Fruit fly (Drosophila melanogaster) whole organism, adult: ENCODE measurements around the gene CG10383.

Experiments
- CG11617 ChIP-seq: fragments of 200-800 bp; sonication (Bioruptor generic); optimal IDR thresholded peaks from 2 replicates; lab custom pipeline; 2017; ENCODE audit warnings: mild to moderate bottlenecking, missing biosample characterization, missing genetic modification reagents, missing genetic modification characterization
- CG12768 ChIP-seq: fragments of 200-800 bp; sonication (Bioruptor generic); optimal IDR thresholded peaks from 2 replicates; lab custom pipeline; 2017; ENCODE audit warnings: missing biosample characterization, missing genetic modification characterization, mild to moderate bottlenecking, moderate library complexity, missing genetic modification reagents
- CG14711 ChIP-seq: fragments of 200-800 bp; sonication (Bioruptor generic); optimal IDR thresholded peaks from 2 replicates; lab custom pipeline; 2018; ENCODE audit warnings: missing biosample characterization, mild to moderate bottlenecking, missing genetic modification characterization, moderate library complexity
- CG1620 ChIP-seq: fragments of 200-800 bp; sonication (Bioruptor generic); optimal IDR thresholded peaks from 2 replicates; lab custom pipeline; 2016; ENCODE audit warnings: missing biosample characterization, missing genetic modification characterization
- CG33017 ChIP-seq: fragments of 200-800 bp; sonication (Bioruptor generic); optimal IDR thresholded peaks from 2 replicates; lab custom pipeline; 2018; ENCODE audit warnings: missing biosample characterization, mild to moderate bottlenecking, missing genetic modification characterization, moderate library complexity
- CG5204 ChIP-seq: fragments of 200-800 bp; sonication (Bioruptor generic); optimal IDR thresholded peaks from 2 replicates; lab custom pipeline; 2016; ENCODE audit warnings: missing biosample characterization, missing genetic modification characterization
- CG7045 ChIP-seq: fragments of 200-800 bp; sonication (Bioruptor generic); optimal IDR thresholded peaks from 2 replicates; lab custom pipeline; 2017; ENCODE audit warnings: missing biosample characterization, mild to moderate bottlenecking, missing genetic modification characterization
- CG7101 ChIP-seq: fragments of 200-800 bp; sonication (Bioruptor generic); optimal IDR thresholded peaks from 2 replicates; lab custom pipeline; 2018; ENCODE audit warnings: missing biosample characterization, mild to moderate bottlenecking, missing genetic modification characterization, moderate library complexity
- Clk ChIP-seq: fragments of 200-800 bp; sonication (Bioruptor generic); optimal IDR thresholded peaks from 2 replicates; lab custom pipeline; 2017; ENCODE audit warnings: missing biosample characterization, missing genetic modification characterization
- Crg-1 ChIP-seq: fragments of 200-800 bp; sonication (Bioruptor generic); optimal IDR thresholded peaks from 2 replicates; lab custom pipeline; 2016; ENCODE audit warnings: missing biosample characterization, missing genetic modification characterization
- Hr96 ChIP-seq: fragments of 200-800 bp; sonication (Bioruptor generic); optimal IDR thresholded peaks from 2 replicates; lab custom pipeline; 2016; ENCODE audit warnings: missing biosample characterization, missing genetic modification characterization
- Mnt ChIP-seq: fragments of 200-800 bp; sonication (Bioruptor generic); optimal IDR thresholded peaks from 2 replicates; lab custom pipeline; 2016; ENCODE audit warnings: missing biosample characterization, mild to moderate bottlenecking, missing genetic modification characterization
- bab1 ChIP-seq: fragments of 200-800 bp; sonication (Bioruptor generic); optimal IDR thresholded peaks from 3 replicates; lab custom pipeline; 2019; ENCODE audit warnings: missing biosample characterization, mild to moderate bottlenecking, missing genetic modification characterization, moderate library complexity
- cic ChIP-seq: fragments of 200-800 bp; sonication (Bioruptor generic); optimal IDR thresholded peaks from 2 replicates; lab custom pipeline; 2017; ENCODE audit warnings: missing biosample characterization, mild to moderate bottlenecking, missing genetic modification characterization, moderate library complexity
- cnc ChIP-seq, 2 experiments: fragments of >200 bp; optimal IDR thresholded peaks; 2 replicates each; lab custom pipeline; 2017
- kay ChIP-seq: fragments of 200-800 bp; sonication (Bioruptor generic); peaks from one replicate; lab custom pipeline; 2016; ENCODE audit warnings: missing biosample characterization, missing genetic modification characterization, borderline replicate concordance
- ovo ChIP-seq: fragments of 200-800 bp; sonication (Bioruptor generic); optimal IDR thresholded peaks from 2 replicates; lab custom pipeline; 2016; ENCODE audit warnings: missing biosample characterization, missing genetic modification characterization
- pad ChIP-seq: fragments of 200-800 bp; sonication (Bioruptor generic); optimal IDR thresholded peaks from 3 replicates; lab custom pipeline; 2017; ENCODE audit warnings: missing biosample characterization, missing genetic modification characterization, mild to moderate bottlenecking, moderate library complexity, missing genetic modification reagents
- tj ChIP-seq: fragments of 200-800 bp; sonication (Bioruptor generic); optimal IDR thresholded peaks from 3 replicates; lab custom pipeline; 2017; ENCODE audit warnings: missing biosample characterization, mild to moderate bottlenecking, missing genetic modification characterization, moderate library complexity
- toe ChIP-seq: fragments of 200-800 bp; sonication (Bioruptor generic); optimal IDR thresholded peaks from 2 replicates; lab custom pipeline; 2016; ENCODE audit warnings: missing biosample characterization, missing genetic modification characterization

CG10383 gene

DNA sequence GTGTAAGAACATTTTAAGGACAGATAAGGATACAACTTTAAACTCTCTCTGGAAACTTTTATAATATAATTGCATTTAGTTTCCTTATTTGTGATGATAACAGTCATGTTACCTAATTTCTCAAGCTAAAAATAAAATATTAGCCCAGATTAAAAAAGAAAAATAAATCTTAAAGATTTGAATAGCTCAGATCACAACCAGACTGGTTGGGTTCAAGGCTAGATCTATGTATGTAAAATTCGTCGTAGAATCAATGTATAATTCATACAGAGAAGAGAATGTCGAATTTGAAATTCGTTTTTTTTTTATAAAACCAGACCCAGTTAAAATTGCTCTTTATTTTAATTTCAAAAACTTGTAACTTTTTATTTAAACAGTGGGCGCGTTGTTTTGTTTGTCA lies 18.7 kb upstream of the CG10383 start:
- no peak for TF ChIP-seq kay
- TF ChIP-seq CG11617 = no peak
- TF ChIP-seq toe = no peak
- no peak for TF ChIP-seq CG5204 (GFP tag; lab: Kevin White, UChicago)
- no peak for TF ChIP-seq Hr96
- TF ChIP-seq tj (GFP tag; lab: Kevin White, UChicago) = no peak
- TF ChIP-seq Clk (GFP tag; lab: Kevin White, UChicago) = no peak
- no peak for TF ChIP-seq CG7045 (GFP tag; lab: Kevin White, UChicago)
- TF ChIP-seq CG1620 (GFP tag; lab: Kevin White, UChicago) = no peak
- no peak for TF ChIP-seq cnc (optimal IDR thresholded peaks at IDR 0.05; lab: Kevin White, UChicago)
- no peak for TF ChIP-seq CG12768
- no peak for TF ChIP-seq Crg-1 (GFP tag; lab: Kevin White, UChicago)
- no peak for TF ChIP-seq CG14711 (tag; lab: Kevin White, UChicago)
- TF ChIP-seq bab1 (GFP tag; lab: Kevin White, UChicago) = no peak
- TF ChIP-seq CG7101 (tag; lab: Kevin White, UChicago) = no peak
- TF ChIP-seq pad (GFP tag; lab: Kevin White, UChicago) = no peak
- TF ChIP-seq ovo (GFP tag; lab: Kevin White, UChicago) = no peak

DNA sequence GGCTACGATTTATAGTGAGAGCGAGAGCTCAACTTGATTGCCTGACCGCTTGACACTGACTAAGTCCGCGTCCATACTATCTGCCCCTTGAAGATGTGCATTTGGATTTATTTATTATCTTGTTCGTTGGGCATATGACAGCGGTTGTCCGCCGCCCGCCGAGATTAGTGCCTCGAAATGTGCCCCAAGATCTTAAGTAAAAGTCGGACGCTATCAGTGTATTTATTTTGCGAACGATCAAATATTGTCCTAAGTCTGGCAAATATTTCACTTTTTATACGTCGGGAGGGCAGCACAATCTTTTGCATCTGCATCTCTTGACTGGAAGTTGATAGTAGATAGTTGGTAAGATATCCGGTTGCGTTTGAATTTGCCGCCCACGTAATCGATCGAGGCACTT lies 18.3 kb upstream of the CG10383 start, which contains the start of gene Irk3:
Gene Irk3 (minus strand): TSS at position 63 of the 400 bp plus-strand sequence.
- TF ChIP-seq CG7045 (GFP tag; lab: Kevin White, UChicago) (peak; percentile 69), pad (GFP tag; lab: Kevin White, UChicago) (peak; percentile 7), bab1 (GFP tag; lab: Kevin White, UChicago) (no peak), cic (GFP tag; lab: Kevin White, UChicago) (peak; percentile 85), CG33017 (tag; lab: Kevin White, UChicago) (peak; percentile 73), Mnt (peak; percentile 6), cnc (optimal IDR thresholded peaks at IDR 0.05; lab: Kevin White, UChicago) (no peak), CG14711 (tag; lab: Kevin White, UChicago) (peak; percentile 33), CG11617 (peak; percentile 52), CG5204 (GFP tag; lab: Kevin White, UChicago) (no peak), tj (GFP tag; lab: Kevin White, UChicago) (no peak), toe (no peak), kay (no peak), Clk (GFP tag; lab: Kevin White, UChicago) (no peak), CG7101 (tag; lab: Kevin White, UChicago) (peak; percentile 64), CG1620 (GFP tag; lab: Kevin White, UChicago) (no peak), Hr96 (no peak), ovo (GFP tag; lab: Kevin White, UChicago) (no peak), CG12768 (peak; percentile 67), Crg-1 (GFP tag; lab: Kevin White, UChicago) (no peak)

DNA sequence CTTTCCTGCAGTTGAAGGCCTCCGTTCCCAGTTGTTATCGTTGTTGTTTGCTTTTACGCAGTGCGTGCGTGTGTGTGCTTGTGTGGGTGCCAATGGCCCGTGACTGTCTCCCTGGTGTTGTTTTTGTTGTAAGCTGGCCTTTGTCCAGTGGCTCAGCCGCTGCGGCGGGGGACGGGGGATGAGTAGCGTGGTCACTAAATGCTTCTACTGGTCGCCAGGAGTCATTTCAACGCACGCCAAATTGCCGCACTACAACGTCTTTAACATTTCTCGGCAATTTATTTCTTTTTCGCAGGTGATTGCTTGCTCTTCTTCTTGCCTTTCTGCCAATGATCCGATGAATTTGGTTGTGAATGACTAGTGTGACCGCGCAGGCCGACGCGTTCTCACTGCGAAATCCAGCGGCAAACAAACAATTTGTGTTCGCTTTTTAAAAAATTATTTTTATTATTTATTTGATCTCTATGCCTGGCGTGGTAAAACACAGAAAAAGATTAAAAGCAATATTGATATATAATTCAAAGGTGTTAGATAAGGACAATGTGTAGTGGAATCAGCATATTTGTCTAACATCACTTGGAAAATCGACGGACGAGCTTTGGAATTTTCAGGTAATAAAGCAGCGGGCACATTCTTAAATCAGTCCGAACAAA lies 13.0 kb upstream of the CG10383 start, which contains the start of the genes Faf2 and Grip71:
Gene Faf2 (minus strand): TSS at position 450 of the 653 bp plus-strand sequence.
Gene Grip71 (plus strand): TSS at position 608 of the 653 bp plus-strand sequence.
- TF ChIP-seq cic (GFP tag; lab: Kevin White, UChicago) (no peak), CG7101 (tag; lab: Kevin White, UChicago) (peak; percentile 83), ovo (GFP tag; lab: Kevin White, UChicago) (peak; percentile 72), Crg-1 (GFP tag; lab: Kevin White, UChicago) (peak; percentile 51), pad (GFP tag; lab: Kevin White, UChicago) (peak; percentile 55), CG7045 (GFP tag; lab: Kevin White, UChicago) (peak; percentile 79), kay (no peak), CG11617 (peak; percentile 71), Hr96 (peak; percentile 81), tj (GFP tag; lab: Kevin White, UChicago) (peak; percentile 47), CG33017 (tag; lab: Kevin White, UChicago) (peak; percentile 76), CG14711 (tag; lab: Kevin White, UChicago) (peak; percentile 75), CG1620 (GFP tag; lab: Kevin White, UChicago) (peak; percentile 86), CG12768 (peak; percentile 68), bab1 (GFP tag; lab: Kevin White, UChicago) (peak; percentile 82), toe (peak; percentile 91), Clk (GFP tag; lab: Kevin White, UChicago) (peak; percentile 52), cnc (optimal IDR thresholded peaks at IDR 0.05; lab: Kevin White, UChicago) (no peak), Mnt (peak; percentile 61), CG5204 (GFP tag; lab: Kevin White, UChicago) (peak; percentile 83)

- TF ChIP-seq CG14711 (tag; lab: Kevin White, UChicago) (no peak), cic (GFP tag; lab: Kevin White, UChicago) (peak; percentile 17)
Observed at dm6 chr2L:18707844-18708238, 12.4 kb upstream of the CG10383 start.

DNA sequence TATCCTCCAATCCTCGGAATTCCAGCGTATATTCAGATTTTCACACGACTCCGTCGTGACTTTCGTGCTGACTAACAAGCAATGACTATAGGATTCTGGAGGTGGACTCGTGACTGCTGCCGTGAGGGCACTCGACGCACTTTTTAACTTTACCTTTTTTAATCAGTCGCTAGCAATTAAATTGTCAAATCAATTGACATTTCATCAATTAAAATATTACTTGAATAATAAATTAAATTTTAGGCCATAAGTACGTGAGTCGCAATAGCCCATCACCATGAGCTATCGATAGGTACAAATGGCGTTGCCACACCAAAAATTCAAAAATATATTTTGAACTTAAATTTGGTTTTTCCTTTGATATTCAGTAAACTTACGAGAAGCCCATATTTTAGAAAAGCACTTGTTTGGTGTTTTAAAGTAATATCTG lies 10.2 kb upstream of the CG10383 start, which contains the start of gene Jwa:
Gene Jwa (minus strand): TSS at position 87 of the 430 bp plus-strand sequence.
- TF ChIP-seq kay (no peak), Mnt (peak; percentile 94), CG12768 (peak; percentile 78), ovo (GFP tag; lab: Kevin White, UChicago) (peak; percentile 75), cnc (optimal IDR thresholded peaks at IDR 0.05; lab: Kevin White, UChicago) (no peak), CG1620 (GFP tag; lab: Kevin White, UChicago) (peak; percentile 94), CG5204 (GFP tag; lab: Kevin White, UChicago) (no peak), CG33017 (tag; lab: Kevin White, UChicago) (peak; percentile 89), toe (peak; percentile 91), Crg-1 (GFP tag; lab: Kevin White, UChicago) (peak; percentile 93), CG7101 (tag; lab: Kevin White, UChicago) (peak; percentile 94), CG7045 (GFP tag; lab: Kevin White, UChicago) (peak; percentile 72), tj (GFP tag; lab: Kevin White, UChicago) (peak; percentile 82), CG14711 (tag; lab: Kevin White, UChicago) (peak; percentile 71), CG11617 (peak; percentile 88), pad (GFP tag; lab: Kevin White, UChicago) (peak; percentile 63), bab1 (GFP tag; lab: Kevin White, UChicago) (peak; percentile 82), Hr96 (no peak), cic (GFP tag; lab: Kevin White, UChicago) (peak; percentile 30), Clk (GFP tag; lab: Kevin White, UChicago) (peak; percentile 84)
